Worm (Caenorhabditis elegans) whole organism, young adult: ENCODE data around the gene C28G1.6.
A peak's percentile ranks its signal among the peaks of the same experiment; 100 is the strongest.

Source experiments
- B0019.2 ChIP-seq: fragments of 200-800 bp; sonication (Bioruptor generic); conservative IDR thresholded peaks from 2 replicates; pipeline ENCODE4 v1.3.6; 2022; ENCODE audit warnings: missing genetic modification reagents, missing genetic modification characterization, missing compliant biosample characterization
- C17E4.6 ChIP-seq: fragments of 200-800 bp; sonication (Bioruptor generic); IDR thresholded peaks from 2 replicates; pipeline ENCODE4 v1.3.6; 2022; ENCODE audit warnings: missing genetic modification reagents, missing genetic modification characterization, missing compliant biosample characterization
- F33H1.4 ChIP-seq: fragments of 200-800 bp; sonication (Bioruptor generic); IDR thresholded peaks from 2 replicates; pipeline ENCODE4 v1.3.6; 2022; ENCODE audit warnings: missing genetic modification reagents, missing genetic modification characterization, missing compliant biosample characterization
- F49E8.2 ChIP-seq: sonication (generic microtip); optimal IDR thresholded peaks from 3 replicates; lab custom pipeline; 2017; ENCODE audit warnings: missing genetic modification characterization, mild to moderate bottlenecking, missing compliant biosample characterization, antibody characterized with exemption, moderate library complexity; ENCODE audit not compliant: insufficient read depth
- F57A8.1 ChIP-seq: fragments of 200-800 bp; sonication (Bioruptor generic); optimal IDR thresholded peaks from 2 replicates; lab custom pipeline; 2018; ENCODE audit warnings: mild to moderate bottlenecking, missing genetic modification characterization, moderate library complexity, missing compliant biosample characterization
- F57C9.4 ChIP-seq: sonication (generic microtip); optimal IDR thresholded peaks from 2 replicates; lab custom pipeline; 2017; ENCODE audit warnings: mild to moderate bottlenecking, missing genetic modification characterization, missing compliant biosample characterization
- T07F8.4 ChIP-seq: sonication (generic microtip); optimal IDR thresholded peaks from 2 replicates; lab custom pipeline; 2016; ENCODE audit warnings: mild to moderate bottlenecking, missing genetic modification characterization, moderate library complexity, missing compliant biosample characterization
- Y53G8AR.9 ChIP-seq: fragments of 200-800 bp; sonication (Bioruptor generic); conservative IDR thresholded peaks from 2 replicates; pipeline ENCODE4 v1.3.6; 2022; ENCODE audit warnings: missing genetic modification reagents, missing genetic modification characterization, missing compliant biosample characterization
- akir-1 ChIP-seq: fragments of 200-800 bp; sonication (Bioruptor generic); optimal IDR thresholded peaks from 2 replicates; lab custom pipeline; 2018; ENCODE audit warnings: mild to moderate bottlenecking, missing genetic modification characterization, moderate library complexity, missing compliant biosample characterization
- ama-1 ChIP-seq, 3 experiments: fragments of 150-350 bp in 1 of 3; sonication (generic microtip) in 2 of 3; optimal IDR thresholded peaks; 2 replicates each; lab custom pipeline; 2014 to 2018; ENCODE audit warnings: missing biosample characterization in 2 of 3, missing genetic modification characterization in 2 of 3, missing genetic modification reagents in 2 of 3
- aptf-3 ChIP-seq: fragments of 200-800 bp; sonication (Bioruptor generic); IDR thresholded peaks from 2 replicates; pipeline ENCODE4 v1.3.6; 2022; ENCODE audit warnings: missing genetic modification characterization, missing compliant biosample characterization
- attf-5 ChIP-seq: fragments of 200-800 bp; sonication (Bioruptor generic); optimal IDR thresholded peaks from 2 replicates; lab custom pipeline; 2018; ENCODE audit warnings: mild to moderate bottlenecking, missing genetic modification characterization, missing compliant biosample characterization
- ccch-3 ChIP-seq: fragments of 200-800 bp; sonication (Bioruptor generic); optimal IDR thresholded peaks from 2 replicates; lab custom pipeline; 2018; ENCODE audit warnings: mild to moderate bottlenecking, missing genetic modification characterization, missing compliant biosample characterization
- cebp-1 ChIP-seq, 2 experiments: fragments of 200-800 bp in 1 of 2; sonication (Bioruptor generic) in 1 of 2; sonication (generic microtip) in 1 of 2; IDR thresholded peaks in 1 of 2; optimal IDR thresholded peaks in 1 of 2; 2 replicates each; pipeline versions ENCODE4 v1.3.6 to Lab custom; 2017 to 2022; ENCODE audit warnings: missing compliant biosample characterization in 2 of 2, missing genetic modification characterization in 2 of 2, mild to moderate bottlenecking in 1 of 2, missing genetic modification reagents in 1 of 2, moderate library complexity in 1 of 2
- ceh-27 ChIP-seq: fragments of 200-800 bp; sonication (Bioruptor generic); optimal IDR thresholded peaks from 2 replicates; lab custom pipeline; 2018; ENCODE audit warnings: mild to moderate bottlenecking, missing genetic modification characterization, moderate library complexity, missing compliant biosample characterization
- ceh-58 ChIP-seq: fragments of 200-800 bp; sonication (Bioruptor generic); IDR thresholded peaks from 2 replicates; pipeline ENCODE4 v1.3.6; 2022; ENCODE audit warnings: missing genetic modification characterization, missing compliant biosample characterization
- die-1 ChIP-seq: sonication (generic microtip); optimal IDR thresholded peaks from 2 replicates; lab custom pipeline; 2016; ENCODE audit warnings: missing genotype, mild to moderate bottlenecking, missing genetic modification characterization, missing compliant biosample characterization
- dox-1 ChIP-seq: fragments of 200-800 bp; sonication (Bioruptor generic); IDR thresholded peaks from 2 replicates; pipeline ENCODE4 v1.3.6; 2022; ENCODE audit warnings: missing genetic modification reagents, missing genetic modification characterization, missing compliant biosample characterization
- ekl-4 ChIP-seq: fragments of 200-800 bp; sonication (Bioruptor generic); IDR thresholded peaks from 2 replicates; pipeline ENCODE4 v1.3.6; 2022; ENCODE audit warnings: missing genetic modification reagents, missing genetic modification characterization, missing compliant biosample characterization
- fkh-3 ChIP-seq: sonication (generic microtip); optimal IDR thresholded peaks from 2 replicates; lab custom pipeline; 2016; ENCODE audit warnings: mild to moderate bottlenecking, missing genetic modification characterization, missing compliant biosample characterization
- him-1 ChIP-seq: sonication (generic microtip); optimal IDR thresholded peaks from 2 replicates; lab custom pipeline; 2016; ENCODE audit warnings: missing genotype, missing genetic modification reagents, missing genetic modification characterization, missing compliant biosample characterization
- hmg-1.2 ChIP-seq: fragments of 200-800 bp; sonication (Bioruptor generic); IDR thresholded peaks from 2 replicates; pipeline ENCODE4 v1.3.6; 2022; ENCODE audit warnings: missing genetic modification reagents, missing genetic modification characterization, missing compliant biosample characterization
- lag-1 ChIP-seq: fragments of 200-800 bp; sonication (Bioruptor generic); IDR thresholded peaks from 2 replicates; pipeline ENCODE4 v1.3.6; 2022; ENCODE audit warnings: missing genetic modification reagents, missing genetic modification characterization, missing compliant biosample characterization
- let-526 ChIP-seq: fragments of 200-800 bp; sonication (Bioruptor generic); IDR thresholded peaks from 2 replicates; pipeline ENCODE4 v1.3.6; 2022; ENCODE audit warnings: missing genetic modification reagents, missing genetic modification characterization, missing compliant biosample characterization
- let-607 ChIP-seq, 2 experiments: fragments of 200-800 bp in 1 of 2; sonication (Bioruptor generic) in 1 of 2; sonication (generic microtip) in 1 of 2; optimal IDR thresholded peaks; 2 replicates each; lab custom pipeline; 2016 to 2018; ENCODE audit warnings: mild to moderate bottlenecking in 2 of 2, missing compliant biosample characterization in 2 of 2, missing genetic modification characterization in 2 of 2, moderate library complexity in 2 of 2, missing genotype in 1 of 2
- lsy-27 ChIP-seq: sonication (generic microtip); optimal IDR thresholded peaks from 2 replicates; lab custom pipeline; 2017; ENCODE audit warnings: missing genetic modification characterization, mild to moderate bottlenecking, missing compliant biosample characterization, antibody characterized with exemption, missing genotype, borderline replicate concordance; ENCODE audit not compliant: insufficient read depth
- madf-3 ChIP-seq: fragments of 200-800 bp; sonication (Bioruptor generic); IDR thresholded peaks from 2 replicates; pipeline ENCODE4 v1.3.6; 2022; ENCODE audit warnings: missing genetic modification reagents, missing genetic modification characterization, missing compliant biosample characterization
- mcd-1 ChIP-seq: fragments of 200-800 bp; sonication (Bioruptor generic); IDR thresholded peaks from 2 replicates; pipeline ENCODE4 v1.3.6; 2022; ENCODE audit warnings: missing genetic modification reagents, missing genetic modification characterization, missing compliant biosample characterization
- nhr-120 ChIP-seq: fragments of 200-800 bp; sonication (Bioruptor generic); IDR thresholded peaks from 2 replicates; pipeline ENCODE4 v1.3.6; 2022; ENCODE audit warnings: missing genetic modification characterization, missing compliant biosample characterization
- nhr-80 ChIP-seq: sonication (generic microtip); optimal IDR thresholded peaks from 2 replicates; lab custom pipeline; 2016; ENCODE audit warnings: missing genetic modification characterization, missing compliant biosample characterization
- rec-8 ChIP-seq, 2 experiments: sonication (generic microtip); optimal IDR thresholded peaks; 2 replicates each; lab custom pipeline; 2016; ENCODE audit warnings: mild to moderate bottlenecking in 2 of 2, missing genetic modification characterization in 2 of 2, missing genetic modification reagents in 2 of 2, missing genotype in 2 of 2, missing biosample characterization in 1 of 2, missing compliant biosample characterization in 1 of 2, moderate library complexity in 1 of 2
- repo-1 ChIP-seq: sonication (generic microtip); optimal IDR thresholded peaks from 2 replicates; lab custom pipeline; 2017; ENCODE audit warnings: mild to moderate bottlenecking, missing genetic modification characterization, missing compliant biosample characterization
- rpc-1 ChIP-seq, 2 experiments: fragments of 150-350 bp in 1 of 2; sonication (generic microtip) in 1 of 2; optimal IDR thresholded peaks; 2 replicates each; lab custom pipeline; 2014 to 2018; ENCODE audit warnings: missing biosample characterization in 1 of 2, missing genetic modification characterization in 1 of 2, missing genetic modification reagents in 1 of 2, missing genotype in 1 of 2
- snpc-1.1 ChIP-seq: sonication (generic microtip); optimal IDR thresholded peaks from 2 replicates; lab custom pipeline; 2017; ENCODE audit warnings: missing genetic modification characterization, mild to moderate bottlenecking, missing compliant biosample characterization, antibody characterized with exemption, moderate library complexity, missing genotype, missing genetic modification reagents; ENCODE audit not compliant: insufficient read depth
- tlf-1 ChIP-seq: fragments of 200-800 bp; sonication (Bioruptor generic); optimal IDR thresholded peaks from 2 replicates; lab custom pipeline; 2018; ENCODE audit warnings: mild to moderate bottlenecking, missing genetic modification characterization, missing compliant biosample characterization
- ztf-18 ChIP-seq: sonication (generic microtip); optimal IDR thresholded peaks from 2 replicates; lab custom pipeline; 2016; ENCODE audit warnings: missing genotype, mild to moderate bottlenecking, missing genetic modification characterization, missing compliant biosample characterization
- ztf-28 ChIP-seq: fragments of 200-800 bp; sonication (Bioruptor generic); IDR thresholded peaks from 2 replicates; pipeline ENCODE4 v1.3.6; 2022; ENCODE audit warnings: missing genetic modification reagents, missing genetic modification characterization, missing compliant biosample characterization
- ztf-6 ChIP-seq: fragments of 200-800 bp; sonication (Bioruptor generic); IDR thresholded peaks from 2 replicates; pipeline ENCODE4 v1.3.6; 2022; ENCODE audit warnings: missing genetic modification reagents, missing genetic modification characterization, missing compliant biosample characterization

The C28G1.6 gene

ce11 chrX:8796699-8797282 is 34.3 kb downstream of the C28G1.6 start, which contains the start of gene R04E5.7 (continued):
- TF ChIP-seq C17E4.6 (no peak), rpc-1 (optimal IDR thresholded peaks at IDR 0.05; lab: Kevin White, UChicago) (peak; percentile 73), rpc-1 (tag; optimal IDR thresholded peaks at IDR 0.05; lab: Kevin White, UChicago) (peak; percentile 79), ekl-4 (GFP tag; lab: Robert Waterston, UW) (peak; percentile 58), ceh-27 (GFP tag; lab: Kevin White, UChicago) (peak; percentile 63), aptf-3 (no peak), ztf-18 (peak; percentile 26), let-526 (GFP tag; lab: Robert Waterston, UW) (0 out of 2 replicates have a peak, but pooled peaks have one; percentile 17), snpc-1.1 (tag; lab: Kevin White, UChicago) (peak; percentile 9), F33H1.4 (GFP tag; lab: Robert Waterston, UW) (no peak), ceh-58 (no peak), akir-1 (no peak), F57A8.1 (no peak), hmg-1.2 (GFP tag; lab: Robert Waterston, UW) (peak; percentile 64), let-607 (tag; optimal IDR thresholded peaks at IDR 0.05; lab: Kevin White, UChicago) (no peak), ama-1 (optimal IDR thresholded peaks at IDR 0.05; lab: Kevin White, UChicago) (no peak), ama-1 (GFP tag; optimal IDR thresholded peaks at IDR 0.05; lab: Kevin White, UChicago) (peak in 1 of 2 experiments; percentile 23), him-1 (peak; percentile 65), nhr-120 (GFP tag; lab: Robert Waterston, UW) (0 out of 2 replicates have a peak, but pooled peaks have one; percentile 41), F49E8.2 (no peak), lag-1 (no peak), ccch-3 (GFP tag; lab: Kevin White, UChicago) (no peak), T07F8.4 (tag; lab: Kevin White, UChicago) (peak; percentile 11), dox-1 (GFP tag; lab: Robert Waterston, UW) (peak; percentile 66; the same call in 1 of the 2 replicates), rec-8 (tag; optimal IDR thresholded peaks at IDR 0.05; lab: Kevin White, UChicago) (peak in 1 of 2 experiments; percentile 1), madf-3 (GFP tag; lab: Robert Waterston, UW) (0 out of 2 replicates have a peak, but pooled peaks have one; percentile 17), Y53G8AR.9 (no peak)

DNA sequence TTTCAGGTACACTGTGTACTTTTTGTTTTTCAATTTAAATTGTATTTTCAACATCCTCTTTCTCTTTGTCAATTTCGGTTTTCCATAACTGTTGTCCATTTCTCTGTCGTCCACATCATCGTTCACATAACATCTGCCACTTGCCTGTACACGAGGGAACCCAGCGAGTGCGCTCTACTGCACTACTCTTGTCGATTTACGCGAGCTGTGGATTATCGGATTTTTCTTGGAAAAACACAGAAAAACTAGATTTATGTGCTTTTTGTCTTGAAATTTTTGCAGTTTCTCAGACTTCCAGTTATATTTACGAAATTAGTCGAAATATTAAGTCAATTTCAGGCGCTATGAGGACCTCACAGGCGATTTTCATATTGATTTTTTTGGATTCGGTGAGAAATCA is 39.2 kb downstream of the C28G1.6 start, which contains the start of gene chup-1:
Gene chup-1, plus strand, starts transcription at position 340 of the 400 bp plus-strand sequence.
- TF ChIP-seq mcd-1 (GFP tag; lab: Robert Waterston, UW) (peak; percentile 68), cebp-1 (GFP tag; IDR thresholded peaks at IDR 0.05; lab: Robert Waterston, UW) (no peak), cebp-1 (tag; optimal IDR thresholded peaks at IDR 0.05; lab: Kevin White, UChicago) (peak; percentile 44), nhr-80 (tag; lab: Kevin White, UChicago) (peak; percentile 32), attf-5 (GFP tag; lab: Kevin White, UChicago) (peak; percentile 45), B0019.2 (no peak), lsy-27 (tag; lab: Kevin White, UChicago) (no peak), repo-1 (peak; percentile 7)

DNA sequence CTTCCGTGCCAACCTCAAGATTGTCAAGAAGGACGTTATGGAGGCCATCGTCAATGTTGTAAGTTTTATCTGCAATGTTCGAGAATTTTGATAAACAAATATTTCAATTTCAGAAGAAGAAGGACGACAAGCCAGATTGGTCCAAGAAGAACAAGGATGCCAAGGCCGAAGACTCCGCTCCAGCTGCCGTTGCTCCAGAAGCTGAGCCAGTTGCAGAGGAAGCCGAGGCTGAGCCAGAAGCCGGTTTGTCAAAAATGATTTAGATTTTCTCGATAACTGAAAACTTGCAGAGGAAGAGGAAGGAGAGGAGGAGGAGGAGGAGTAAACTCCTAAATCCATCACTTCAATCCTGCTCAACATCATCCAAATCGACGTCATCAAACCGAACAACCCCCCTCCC is 41.0 kb downstream of the C28G1.6 start:
- TF ChIP-seq let-607 (tag; optimal IDR thresholded peaks at IDR 0.05; lab: Kevin White, UChicago) (no peak), die-1 (tag; lab: Kevin White, UChicago) (no peak), lsy-27 (tag; lab: Kevin White, UChicago) (no peak), F57C9.4 (no peak), lag-1 (no peak), tlf-1 (no peak), ztf-6 (no peak), ztf-28 (GFP tag; lab: Robert Waterston, UW) (no peak), fkh-3 (tag; lab: Kevin White, UChicago) (no peak)
